Fruit fly (Drosophila melanogaster): ENCODE results near the gene Qsox3.
A peak's percentile ranks its signal among the peaks of the same experiment; 100 is the strongest.

- TF ChIP-seq fd3F (GFP tag; optimal IDR thresholded peaks at IDR 0.05) (no peak), Dip2 (GFP tag; IDR thresholded peaks at IDR 0.05) (no peak), toy (GFP tag; IDR thresholded peaks at IDR 0.05) (no peak), ap (GFP tag; IDR thresholded peaks at IDR 0.05) (0 out of 2 replicates have a peak, but pooled peaks have one; percentile 3)
Observed at dm6 chr3R:21931346-21931745, 19.7 kb downstream of the Qsox3 start.
